Worm (Caenorhabditis elegans): ENCODE results near the gene R11G1.7.

R11G1.7 gene

ce11 chrX:3680544-3681214, 24.6 kb downstream of the R11G1.7 start, which contains the start of gene tsp-17:
tsp-17 (plus strand) TSS chrX:3681164.
- no peak for TF ChIP-seq unc-120 (tag; optimal IDR thresholded peaks at IDR 0.05; ENCODE audit: poor library complexity, severe bottlenecking)
- TF ChIP-seq lin-13 (tag; optimal IDR thresholded peaks at IDR 0.05), result no peak
- no peak for TF ChIP-seq sem-2 (GFP tag; optimal IDR thresholded peaks at IDR 0.05)
- TF ChIP-seq bed-3 (GFP tag; optimal IDR thresholded peaks at IDR 0.05), result no peak
- TF ChIP-seq hlh-1 (tag; optimal IDR thresholded peaks at IDR 0.05), result peak; percentile 84

ce11 chrX:3683060-3683459, 27.0 kb downstream of the R11G1.7 start:
- TF ChIP-seq unc-62 (GFP tag; optimal IDR thresholded peaks at IDR 0.05) (peak; percentile 71), M03D4.4 (tag; optimal IDR thresholded peaks at IDR 0.05) (no peak), unc-120 (tag; optimal IDR thresholded peaks at IDR 0.05; ENCODE audit: poor library complexity, severe bottlenecking) (peak; percentile 18), mep-1 (tag; optimal IDR thresholded peaks at IDR 0.05) (no peak), blmp-1 (tag; optimal IDR thresholded peaks at IDR 0.05) (no peak), nhr-76 (tag; optimal IDR thresholded peaks at IDR 0.05) (no peak), hlh-1 (tag; optimal IDR thresholded peaks at IDR 0.05) (peak; percentile 61)

ce11 chrX:3686420-3686819, 30.3 kb downstream of the R11G1.7 start:
- TF ChIP-seq ceh-43 (GFP tag; optimal IDR thresholded peaks at IDR 0.05) (no peak), cnd-1 (tag; optimal IDR thresholded peaks at IDR 0.05) (no peak), nhr-237 (tag; optimal IDR thresholded peaks at IDR 0.05) (no peak), bed-3 (GFP tag; optimal IDR thresholded peaks at IDR 0.05) (no peak), nhr-76 (tag; optimal IDR thresholded peaks at IDR 0.05) (no peak), mls-2 (tag; optimal IDR thresholded peaks at IDR 0.05) (no peak), flh-1 (GFP tag; optimal IDR thresholded peaks at IDR 0.05) (no peak), ztf-11 (tag; optimal IDR thresholded peaks at IDR 0.05) (no peak), sptf-1 (tag; optimal IDR thresholded peaks at IDR 0.05) (no peak), elt-1 (tag; optimal IDR thresholded peaks at IDR 0.05; ENCODE audit: borderline replicate concordance, insufficient read depth) (no peak), ceh-83 (GFP tag; optimal IDR thresholded peaks at IDR 0.05) (no peak), mab-5 (tag; optimal IDR thresholded peaks at IDR 0.05) (no peak), unc-62 (GFP tag; optimal IDR thresholded peaks at IDR 0.05) (no peak), drap-1 (GFP tag; optimal IDR thresholded peaks at IDR 0.05) (no peak), M03D4.4 (tag; optimal IDR thresholded peaks at IDR 0.05) (no peak), tbx-8 (GFP tag; optimal IDR thresholded peaks at IDR 0.05) (no peak), zip-8 (tag; optimal IDR thresholded peaks at IDR 0.05) (no peak), snpc-4 (tag; optimal IDR thresholded peaks at IDR 0.05) (no peak)

ce11 chrX:3689155-3689719, 33.2 kb downstream of the R11G1.7 start, which contains the start of gene tag-278:
tag-278 (minus strand) TSS chrX:3689205.
- TF ChIP-seq tbx-8 (GFP tag; optimal IDR thresholded peaks at IDR 0.05) (no peak), mab-5 (tag; optimal IDR thresholded peaks at IDR 0.05) (peak; percentile 50), sem-2 (GFP tag; optimal IDR thresholded peaks at IDR 0.05) (no peak), hlh-1 (tag; optimal IDR thresholded peaks at IDR 0.05) (peak; percentile 100), unc-62 (GFP tag; optimal IDR thresholded peaks at IDR 0.05) (peak; percentile 96), unc-120 (tag; optimal IDR thresholded peaks at IDR 0.05; ENCODE audit: poor library complexity, severe bottlenecking) (peak; percentile 92)

ce11 chrX:3689802-3690201, 33.7 kb downstream of the R11G1.7 start:
- no peak for TF ChIP-seq tbx-8 (GFP tag; optimal IDR thresholded peaks at IDR 0.05)
- TF ChIP-seq cnd-1 (tag; optimal IDR thresholded peaks at IDR 0.05), result no peak
- TF ChIP-seq lin-13 (tag; optimal IDR thresholded peaks at IDR 0.05), result no peak
- TF ChIP-seq hlh-1 (tag; optimal IDR thresholded peaks at IDR 0.05), result no peak
- TF ChIP-seq mab-5 (tag; optimal IDR thresholded peaks at IDR 0.05), result no peak
- TF ChIP-seq blmp-1 (tag; optimal IDR thresholded peaks at IDR 0.05), result no peak
- TF ChIP-seq nhr-12 (tag; optimal IDR thresholded peaks at IDR 0.05), result no peak
- no peak for TF ChIP-seq ces-1 (GFP tag; optimal IDR thresholded peaks at IDR 0.05)
- TF ChIP-seq nhr-237 (tag; optimal IDR thresholded peaks at IDR 0.05), result no peak
- TF ChIP-seq ham-2 (GFP tag; optimal IDR thresholded peaks at IDR 0.05), result no peak
- TF ChIP-seq elt-3 (tag; optimal IDR thresholded peaks at IDR 0.05), result no peak
- no peak for TF ChIP-seq ztf-11 (tag; optimal IDR thresholded peaks at IDR 0.05)
- no peak for TF ChIP-seq elt-1 (tag; optimal IDR thresholded peaks at IDR 0.05; ENCODE audit: borderline replicate concordance, insufficient read depth)
- TF ChIP-seq unc-120 (tag; optimal IDR thresholded peaks at IDR 0.05; ENCODE audit: poor library complexity, severe bottlenecking), result no peak
- TF ChIP-seq unc-62 (GFP tag; optimal IDR thresholded peaks at IDR 0.05), result no peak
- TF ChIP-seq unc-39 (tag; optimal IDR thresholded peaks at IDR 0.05), result no peak
- TF ChIP-seq ceh-39 (tag; optimal IDR thresholded peaks at IDR 0.05), result no peak
- no peak for TF ChIP-seq bed-3 (GFP tag; optimal IDR thresholded peaks at IDR 0.05)
- no peak for TF ChIP-seq mls-2 (tag; optimal IDR thresholded peaks at IDR 0.05)
- TF ChIP-seq nhr-28 (tag; optimal IDR thresholded peaks at IDR 0.05), result no peak

Data from whole organism, mixed stage, embryonic.